Worm (Caenorhabditis elegans) whole organism, late embryonic: ENCODE results near the gene C34H4.2.

Experiments used
- C08G9.2 ChIP-seq: sonication (generic microtip); optimal IDR thresholded peaks from 2 replicates; lab custom pipeline; 2016; ENCODE audit warnings: mild to moderate bottlenecking, missing genetic modification characterization, moderate library complexity, missing compliant biosample characterization
- K02D7.2 ChIP-seq: sonication (generic microtip); optimal IDR thresholded peaks from 2 replicates; lab custom pipeline; 2017; ENCODE audit warnings: mild to moderate bottlenecking, missing genetic modification characterization, missing compliant biosample characterization
- T23F11.4 ChIP-seq: fragments of 200-800 bp; sonication (Bioruptor generic); optimal IDR thresholded peaks from 2 replicates; lab custom pipeline; 2018; ENCODE audit warnings: mild to moderate bottlenecking, missing genetic modification characterization, missing compliant biosample characterization
- Y22D7AL.16 ChIP-seq: sonication (generic microtip); optimal IDR thresholded peaks from 2 replicates; lab custom pipeline; 2016; ENCODE audit warnings: missing genetic modification characterization, missing compliant biosample characterization
- ceh-22 ChIP-seq: sonication (generic microtip); optimal IDR thresholded peaks from 2 replicates; lab custom pipeline; 2017; ENCODE audit warnings: missing biosample characterization, missing genetic modification characterization
- che-1 ChIP-seq: sonication (generic microtip); optimal IDR thresholded peaks from 2 replicates; lab custom pipeline; 2016; ENCODE audit warnings: mild to moderate bottlenecking, missing genetic modification characterization, missing compliant biosample characterization
- elt-4 ChIP-seq: sonication (generic microtip); optimal IDR thresholded peaks from 2 replicates; lab custom pipeline; 2016; ENCODE audit warnings: missing genetic modification characterization, missing compliant biosample characterization
- eyg-1 ChIP-seq: sonication (generic microtip); optimal IDR thresholded peaks from 2 replicates; lab custom pipeline; 2016; ENCODE audit warnings: missing genotype, missing genetic modification characterization, missing compliant biosample characterization
- madf-2 ChIP-seq: sonication (generic microtip); optimal IDR thresholded peaks from 2 replicates; lab custom pipeline; 2017; ENCODE audit warnings: missing genetic modification characterization, missing compliant biosample characterization
- nfya-1 ChIP-seq: sonication (generic microtip); optimal IDR thresholded peaks from 2 replicates; lab custom pipeline; 2017; ENCODE audit warnings: missing genetic modification characterization, mild to moderate bottlenecking, missing compliant biosample characterization, antibody characterized with exemption, moderate library complexity
- pax-1 ChIP-seq: fragments of 150-350 bp; optimal IDR thresholded peaks from 2 replicates; lab custom pipeline; 2014; ENCODE audit warnings: missing biosample characterization, missing genetic modification characterization
- pqm-1 ChIP-seq: sonication (generic microtip); optimal IDR thresholded peaks from 2 replicates; lab custom pipeline; 2016; ENCODE audit warnings: missing genetic modification characterization, missing compliant biosample characterization
- sdc-2 ChIP-seq: sonication (generic microtip); optimal IDR thresholded peaks from 2 replicates; lab custom pipeline; 2016; ENCODE audit warnings: missing genotype, missing genetic modification characterization, missing compliant biosample characterization
- unc-42 ChIP-seq: sonication (generic microtip); optimal IDR thresholded peaks from 2 replicates; lab custom pipeline; 2016; ENCODE audit warnings: missing genotype, missing genetic modification characterization, missing compliant biosample characterization

Gene C34H4.2

ce11 chrIV:1602936-1603457 lies 49.4 kb downstream of the C34H4.2 start:
- TF ChIP-seq che-1 (no peak), eyg-1 (tag; lab: Kevin White, UChicago) (no peak), pqm-1 (tag; lab: Kevin White, UChicago) (no peak), ceh-22 (tag; lab: Kevin White, UChicago) (no peak), unc-42 (no peak), C08G9.2 (tag; lab: Kevin White, UChicago) (no peak), pax-1 (tag; lab: Kevin White, UChicago) (no peak), sdc-2 (tag; lab: Kevin White, UChicago) (no peak), madf-2 (tag; lab: Kevin White, UChicago) (no peak), nfya-1 (tag; lab: Kevin White, UChicago) (no peak), Y22D7AL.16 (tag; lab: Kevin White, UChicago) (no peak), T23F11.4 (no peak), elt-4 (tag; lab: Kevin White, UChicago) (no peak), K02D7.2 (tag; lab: Kevin White, UChicago) (no peak)
